ENCODE assay signal across 1 fruit fly cellular context in genomic region chr3L:815234-816200, dm6.
TF ChIP-seq lines count a peak whose summit lies in the region.

No protein-coding gene starts in this region.

TF ChIP-seq in whole organism, embryonic, 481 proteins besides CTCF, POLR2A, EP300 and RAD21 (continued from another document and continues in another):
- TF ChIP-seq CG11093 (GFP tag; IDR thresholded peaks at IDR 0.05; lab: Robert Waterston, UW): peak; percentile 48; the same call in 1 of the 3 replicates
- no peak for TF ChIP-seq stwl (tag; optimal IDR thresholded peaks at IDR 0.05; lab: Kevin White, UChicago)
- TF ChIP-seq Abd-B (GFP tag; optimal IDR thresholded peaks at IDR 0.05; lab: Kevin White, UChicago): no peak
- TF ChIP-seq emc (GFP tag; optimal IDR thresholded peaks at IDR 0.05; lab: Kevin White, UChicago): no peak
- TF ChIP-seq CG1647 (GFP tag; optimal IDR thresholded peaks at IDR 0.05; lab: Kevin White, UChicago): no peak
- no peak for TF ChIP-seq Ets65A (GFP tag; lab: Kevin White, UChicago)
- TF ChIP-seq CG9437 (GFP tag; optimal IDR thresholded peaks at IDR 0.05; lab: Kevin White, UChicago): no peak
- TF ChIP-seq nerfin-2 (GFP tag; IDR thresholded peaks at IDR 0.05; lab: Robert Waterston, UW; ENCODE audit: partially characterized antibody): no peak
- TF ChIP-seq Jarid2 (GFP tag; optimal IDR thresholded peaks at IDR 0.05; lab: Kevin White, UChicago): no peak
- TF ChIP-seq ftz-f1 (GFP tag; optimal IDR thresholded peaks at IDR 0.05; lab: Kevin White, UChicago): no peak
- TF ChIP-seq Dbx (GFP tag; IDR thresholded peaks at IDR 0.05; lab: Robert Waterston, UW): no peak
- TF ChIP-seq H2.0 (GFP tag; IDR thresholded peaks at IDR 0.05; lab: Robert Waterston, UW): peak; percentile 55
- TF ChIP-seq slp2 (GFP tag; optimal IDR thresholded peaks at IDR 0.05; lab: Kevin White, UChicago): no peak
- TF ChIP-seq cwo (GFP tag; optimal IDR thresholded peaks at IDR 0.05; lab: Kevin White, UChicago): no peak
- no peak for TF ChIP-seq scrt (GFP tag; optimal IDR thresholded peaks at IDR 0.05; lab: Kevin White, UChicago)
- no peak for TF ChIP-seq Nf-YB (GFP tag; optimal IDR thresholded peaks at IDR 0.05; lab: Kevin White, UChicago)
- TF ChIP-seq CG18476 (GFP tag; optimal IDR thresholded peaks at IDR 0.05; lab: Kevin White, UChicago): no peak
- TF ChIP-seq vvl (GFP tag; IDR thresholded peaks at IDR 0.05; lab: Robert Waterston, UW): peak; percentile 55
- peak; percentile 87 for TF ChIP-seq D19A (tag; optimal IDR thresholded peaks at IDR 0.05; lab: Kevin White, UChicago)
- TF ChIP-seq CG7271 (tag; optimal IDR thresholded peaks at IDR 0.05; lab: Kevin White, UChicago): no peak
- TF ChIP-seq CG17912 (GFP tag; optimal IDR thresholded peaks at IDR 0.05; lab: Kevin White, UChicago): no peak
- no peak for TF ChIP-seq onecut (GFP tag; IDR thresholded peaks at IDR 0.05; lab: Robert Waterston, UW)
- TF ChIP-seq Adf1 (GFP tag; IDR thresholded peaks at IDR 0.05; lab: Robert Waterston, UW): no peak
- no peak for TF ChIP-seq CG4424 (GFP tag; optimal IDR thresholded peaks at IDR 0.05; lab: Kevin White, UChicago)
- no peak for TF ChIP-seq Atf-2 (GFP tag; optimal IDR thresholded peaks at IDR 0.05; lab: Kevin White, UChicago)
- peak; percentile 26; the same call in 1 of the 2 replicates for TF ChIP-seq MBD-R2 (GFP tag; IDR thresholded peaks at IDR 0.05; lab: Robert Waterston, UW)
- TF ChIP-seq CG14050 (GFP tag; IDR thresholded peaks at IDR 0.05; lab: Robert Waterston, UW): peak; percentile 65
- no peak for TF ChIP-seq zf30C (GFP tag; optimal IDR thresholded peaks at IDR 0.05; lab: Kevin White, UChicago)
- no peak for TF ChIP-seq CG10147 (GFP tag; optimal IDR thresholded peaks at IDR 0.05; lab: Kevin White, UChicago)
- TF ChIP-seq CG15011 (GFP tag; optimal IDR thresholded peaks at IDR 0.05; lab: Kevin White, UChicago): no peak
- TF ChIP-seq sqz (GFP tag; optimal IDR thresholded peaks at IDR 0.05; lab: Kevin White, UChicago): no peak
- no peak for TF ChIP-seq CG14860 (GFP tag; IDR thresholded peaks at IDR 0.05; lab: Robert Waterston, UW; ENCODE audit: partially characterized antibody)
- TF ChIP-seq CG12071 (GFP tag; optimal IDR thresholded peaks at IDR 0.05; lab: Kevin White, UChicago): no peak
- TF ChIP-seq D19B (GFP tag; optimal IDR thresholded peaks at IDR 0.05; lab: Kevin White, UChicago): peak; percentile 1
- peak; percentile 4 for TF ChIP-seq Fer3 (tag; optimal IDR thresholded peaks at IDR 0.05; lab: Kevin White, UChicago)
- peak; percentile 64 for TF ChIP-seq CG17359 (tag; optimal IDR thresholded peaks at IDR 0.05; lab: Kevin White, UChicago)
- TF ChIP-seq CG2202 (tag; optimal IDR thresholded peaks at IDR 0.05; lab: Kevin White, UChicago): no peak
- no peak for TF ChIP-seq CG11085 (GFP tag; IDR thresholded peaks at IDR 0.05; lab: Robert Waterston, UW)
- 0 out of 3 replicates have a peak, but pooled peaks have one; percentile 27 for TF ChIP-seq ase (GFP tag; IDR thresholded peaks at IDR 0.05; lab: Robert Waterston, UW)
- TF ChIP-seq CG14441 (GFP tag; IDR thresholded peaks at IDR 0.05; lab: Robert Waterston, UW): peak; percentile 35; the same call in 1 of the 2 replicates
- peak; percentile 60 for TF ChIP-seq dmrt99B (tag; optimal IDR thresholded peaks at IDR 0.05; lab: Kevin White, UChicago)
- no peak for TF ChIP-seq Sry-δ (GFP tag; optimal IDR thresholded peaks at IDR 0.05; lab: Kevin White, UChicago)
- peak; percentile 15 for TF ChIP-seq CG4328 (GFP tag; optimal IDR thresholded peaks at IDR 0.05; lab: Kevin White, UChicago)
- no peak for TF ChIP-seq Kr (GFP tag; optimal IDR thresholded peaks at IDR 0.05; lab: Kevin White, UChicago)
- TF ChIP-seq pan (optimal IDR thresholded peaks at IDR 0.05; lab: Kevin White, UChicago): no peak
- TF ChIP-seq pan (GFP tag; optimal IDR thresholded peaks at IDR 0.05 in 1 of 2, IDR thresholded peaks at IDR 0.05 in 1 of 2): peak in 1 of 2 experiments; percentile 67
- no peak for TF ChIP-seq prd (optimal IDR thresholded peaks at IDR 0.05; lab: Kevin White, UChicago)
- peak; percentile 64; the same call in 2 of the 3 replicates for TF ChIP-seq prd (GFP tag; IDR thresholded peaks at IDR 0.05; lab: Robert Waterston, UW)
- no peak for TF ChIP-seq jumu (GFP tag; optimal IDR thresholded peaks at IDR 0.05; lab: Kevin White, UChicago)
- peak; percentile 20; the same call in 1 of the 2 replicates for TF ChIP-seq CG11247 (GFP tag; IDR thresholded peaks at IDR 0.05; lab: Robert Waterston, UW)
- TF ChIP-seq hth (optimal IDR thresholded peaks at IDR 0.05; lab: Kevin White, UChicago): no peak
- peak; percentile 49 for TF ChIP-seq Ssrp (tag; optimal IDR thresholded peaks at IDR 0.05; lab: Kevin White, UChicago)
- no peak for TF ChIP-seq tna (GFP tag; IDR thresholded peaks at IDR 0.05; lab: Robert Waterston, UW; ENCODE audit: partially characterized antibody)
- TF ChIP-seq tio (GFP tag; optimal IDR thresholded peaks at IDR 0.05; lab: Kevin White, UChicago): no peak
- TF ChIP-seq sob (GFP tag; IDR thresholded peaks at IDR 0.05; lab: Robert Waterston, UW): peak; percentile 14; the same call in 1 of the 2 replicates
- TF ChIP-seq HmgD (GFP tag; optimal IDR thresholded peaks at IDR 0.05; lab: Kevin White, UChicago): no peak
- TF ChIP-seq z (GFP tag; IDR thresholded peaks at IDR 0.05; lab: Robert Waterston, UW): no peak
- TF ChIP-seq CG8359 (GFP tag; optimal IDR thresholded peaks at IDR 0.05; lab: Kevin White, UChicago; ENCODE audit: borderline replicate concordance): no peak
- TF ChIP-seq pb (GFP tag; optimal IDR thresholded peaks at IDR 0.05; lab: Kevin White, UChicago): no peak
- no peak for TF ChIP-seq gro (GFP tag; optimal IDR thresholded peaks at IDR 0.05; lab: Kevin White, UChicago)
- no peak for TF ChIP-seq CG4404 (GFP tag; IDR thresholded peaks at IDR 0.05; lab: Robert Waterston, UW)
- no peak for TF ChIP-seq CG3065 (GFP tag; optimal IDR thresholded peaks at IDR 0.05; lab: Kevin White, UChicago)
- no peak for TF ChIP-seq pros (GFP tag; optimal IDR thresholded peaks at IDR 0.05; lab: Kevin White, UChicago)
- TF ChIP-seq bab2 (GFP tag; optimal IDR thresholded peaks at IDR 0.05; lab: Kevin White, UChicago): no peak
- no peak for TF ChIP-seq C15 (GFP tag; IDR thresholded peaks at IDR 0.05; lab: Robert Waterston, UW)
- TF ChIP-seq CG7987 (GFP tag; optimal IDR thresholded peaks at IDR 0.05; lab: Kevin White, UChicago): no peak
- no peak for TF ChIP-seq Usf (GFP tag; optimal IDR thresholded peaks at IDR 0.05; lab: Kevin White, UChicago)
- TF ChIP-seq CG6813 (GFP tag; optimal IDR thresholded peaks at IDR 0.05; lab: Kevin White, UChicago): no peak
- TF ChIP-seq CG3281 (GFP tag; optimal IDR thresholded peaks at IDR 0.05; lab: Kevin White, UChicago): no peak
- TF ChIP-seq Ada2b (GFP tag; IDR thresholded peaks at IDR 0.05; lab: Robert Waterston, UW): no peak; the same call in 1 of the 2 replicates
- no peak for TF ChIP-seq repo (GFP tag; optimal IDR thresholded peaks at IDR 0.05; lab: Kevin White, UChicago)
- no peak for TF ChIP-seq abd-A (tag; optimal IDR thresholded peaks at IDR 0.05; lab: Kevin White, UChicago)
- TF ChIP-seq BtbVII (GFP tag; optimal IDR thresholded peaks at IDR 0.05; lab: Kevin White, UChicago): no peak
- TF ChIP-seq CG42726 (GFP tag; IDR thresholded peaks at IDR 0.05; lab: Robert Waterston, UW; ENCODE audit: partially characterized antibody): no peak
- no peak for TF ChIP-seq HHEX (GFP tag; optimal IDR thresholded peaks at IDR 0.05; lab: Kevin White, UChicago)
- TF ChIP-seq row (GFP tag; IDR thresholded peaks at IDR 0.05; lab: Robert Waterston, UW): peak; percentile 74
- TF ChIP-seq CG11695 (GFP tag; IDR thresholded peaks at IDR 0.05; lab: Robert Waterston, UW): peak; percentile 39; the same call in 1 of the 3 replicates
- TF ChIP-seq PHDP (tag; optimal IDR thresholded peaks at IDR 0.05; lab: Kevin White, UChicago): peak; percentile 32
- peak; percentile 32; the same call in 1 of the 3 replicates for TF ChIP-seq Aef1 (GFP tag; IDR thresholded peaks at IDR 0.05; lab: Robert Waterston, UW)
- no peak for TF ChIP-seq pho (GFP tag; optimal IDR thresholded peaks at IDR 0.05; lab: Kevin White, UChicago)
- TF ChIP-seq Sox102F (GFP tag; optimal IDR thresholded peaks at IDR 0.05; lab: Kevin White, UChicago): peak; percentile 64
- TF ChIP-seq CG43689 (GFP tag; IDR thresholded peaks at IDR 0.05; lab: Robert Waterston, UW): no peak
- no peak for TF ChIP-seq insv (GFP tag; optimal IDR thresholded peaks at IDR 0.05; lab: Kevin White, UChicago)
- TF ChIP-seq NFAT (GFP tag; IDR thresholded peaks at IDR 0.05; lab: Robert Waterston, UW): no peak
- TF ChIP-seq Asciz (GFP tag; optimal IDR thresholded peaks at IDR 0.05; lab: Kevin White, UChicago): peak; percentile 58
- no peak for TF ChIP-seq Opbp (GFP tag; IDR thresholded peaks at IDR 0.05; lab: Robert Waterston, UW; ENCODE audit: partially characterized antibody)
- TF ChIP-seq CG31441 (GFP tag; IDR thresholded peaks at IDR 0.05; lab: Robert Waterston, UW): no peak
- peak; percentile 37 for TF ChIP-seq CG12391 (tag; optimal IDR thresholded peaks at IDR 0.05; lab: Kevin White, UChicago)
- no peak for TF ChIP-seq CrebB (tag; optimal IDR thresholded peaks at IDR 0.05; lab: Kevin White, UChicago)
- TF ChIP-seq CG6791 (GFP tag; IDR thresholded peaks at IDR 0.05; lab: Robert Waterston, UW; ENCODE audit: partially characterized antibody): no peak
- TF ChIP-seq CkIIα-i1 (GFP tag; IDR thresholded peaks at IDR 0.05; lab: Robert Waterston, UW): no peak
- no peak for TF ChIP-seq hbn (GFP tag; IDR thresholded peaks at IDR 0.05; lab: Robert Waterston, UW; ENCODE audit: partially characterized antibody)
- TF ChIP-seq Scr (GFP tag; IDR thresholded peaks at IDR 0.05; lab: Robert Waterston, UW; ENCODE audit: partially characterized antibody): no peak
- TF ChIP-seq gcm2 (GFP tag; optimal IDR thresholded peaks at IDR 0.05; lab: Kevin White, UChicago): no peak
- no peak for TF ChIP-seq CG14667 (GFP tag; IDR thresholded peaks at IDR 0.05; lab: Robert Waterston, UW)
- no peak for TF ChIP-seq cad (GFP tag; optimal IDR thresholded peaks at IDR 0.05; lab: Kevin White, UChicago)
- TF ChIP-seq sna (GFP tag; IDR thresholded peaks at IDR 0.05; lab: Robert Waterston, UW; ENCODE audit: partially characterized antibody): no peak
- no peak for TF ChIP-seq Mes4 (GFP tag; optimal IDR thresholded peaks at IDR 0.05; lab: Kevin White, UChicago)
- no peak for TF ChIP-seq Neu2 (GFP tag; optimal IDR thresholded peaks at IDR 0.05; lab: Kevin White, UChicago; ENCODE audit: borderline replicate concordance)
- no peak for TF ChIP-seq CG7745 (tag; optimal IDR thresholded peaks at IDR 0.05; lab: Kevin White, UChicago)
- TF ChIP-seq Deaf1 (tag; optimal IDR thresholded peaks at IDR 0.05; lab: Kevin White, UChicago): no peak
- no peak for TF ChIP-seq wdn (GFP tag; IDR thresholded peaks at IDR 0.05; lab: Robert Waterston, UW)
- no peak for TF ChIP-seq corto (GFP tag; optimal IDR thresholded peaks at IDR 0.05; lab: Kevin White, UChicago)
- 0 out of 3 replicates have a peak, but pooled peaks have one; percentile 18 for TF ChIP-seq Optix (GFP tag; IDR thresholded peaks at IDR 0.05; lab: Robert Waterston, UW)
- peak; percentile 40 for TF ChIP-seq wor (GFP tag; IDR thresholded peaks at IDR 0.05; lab: Robert Waterston, UW)
- TF ChIP-seq mld (GFP tag; IDR thresholded peaks at IDR 0.05; lab: Robert Waterston, UW; ENCODE audit: partially characterized antibody): no peak
- TF ChIP-seq CG11723 (GFP tag; optimal IDR thresholded peaks at IDR 0.05; lab: Kevin White, UChicago): no peak
- no peak for TF ChIP-seq Lim3 (GFP tag; IDR thresholded peaks at IDR 0.05; lab: Robert Waterston, UW)
- no peak for TF ChIP-seq CG13775 (GFP tag; optimal IDR thresholded peaks at IDR 0.05; lab: Kevin White, UChicago)
- no peak for TF ChIP-seq Lpt (GFP tag; optimal IDR thresholded peaks at IDR 0.05; lab: Kevin White, UChicago)
- no peak for TF ChIP-seq NC2α (GFP tag; optimal IDR thresholded peaks at IDR 0.05; lab: Kevin White, UChicago)
- TF ChIP-seq luna (GFP tag; optimal IDR thresholded peaks at IDR 0.05; lab: Kevin White, UChicago): no peak
- no peak for TF ChIP-seq tll (GFP tag; optimal IDR thresholded peaks at IDR 0.05; lab: Kevin White, UChicago)
- no peak for TF ChIP-seq disco-r (GFP tag; optimal IDR thresholded peaks at IDR 0.05; lab: Kevin White, UChicago)
- TF ChIP-seq CG13287 (GFP tag; IDR thresholded peaks at IDR 0.05; lab: Robert Waterston, UW; ENCODE audit: partially characterized antibody): no peak
- peak; percentile 44; the same call in 1 of the 2 replicates for TF ChIP-seq dimm (GFP tag; IDR thresholded peaks at IDR 0.05; lab: Robert Waterston, UW)
- no peak for TF ChIP-seq Mrtf (GFP tag; IDR thresholded peaks at IDR 0.05; lab: Robert Waterston, UW)
- TF ChIP-seq grau (tag; optimal IDR thresholded peaks at IDR 0.05; lab: Kevin White, UChicago): peak; percentile 54
- TF ChIP-seq mam (GFP tag; optimal IDR thresholded peaks at IDR 0.05; lab: Kevin White, UChicago): no peak
- no peak for TF ChIP-seq Stat92E (GFP tag; optimal IDR thresholded peaks at IDR 0.05; lab: Kevin White, UChicago)
- no peak for TF ChIP-seq CG2199 (GFP tag; IDR thresholded peaks at IDR 0.05; lab: Robert Waterston, UW)
- peak; percentile 44 for TF ChIP-seq CG18262 (tag; optimal IDR thresholded peaks at IDR 0.05; lab: Kevin White, UChicago)
- TF ChIP-seq CG1233 (GFP tag; optimal IDR thresholded peaks at IDR 0.05; lab: Kevin White, UChicago): peak; percentile 20
- TF ChIP-seq CG6689 (GFP tag; IDR thresholded peaks at IDR 0.05; lab: Robert Waterston, UW): peak; percentile 49; the same call in 1 of the 2 replicates
- TF ChIP-seq CG5245 (GFP tag; optimal IDR thresholded peaks at IDR 0.05; lab: Kevin White, UChicago): no peak
- no peak for TF ChIP-seq chm (GFP tag; IDR thresholded peaks at IDR 0.05; lab: Robert Waterston, UW)
- TF ChIP-seq Ravus (GFP tag; IDR thresholded peaks at IDR 0.05; lab: Robert Waterston, UW): no peak
- TF ChIP-seq CG31388 (GFP tag; optimal IDR thresholded peaks at IDR 0.05; lab: Kevin White, UChicago): no peak
- TF ChIP-seq Camta (GFP tag; optimal IDR thresholded peaks at IDR 0.05; lab: Kevin White, UChicago): no peak
- no peak for TF ChIP-seq rib (GFP tag; IDR thresholded peaks at IDR 0.05; lab: Robert Waterston, UW)
- TF ChIP-seq CG4282 (GFP tag; optimal IDR thresholded peaks at IDR 0.05; lab: Kevin White, UChicago): no peak
- no peak for TF ChIP-seq Chrac-16 (GFP tag; optimal IDR thresholded peaks at IDR 0.05; lab: Kevin White, UChicago)
- no peak for TF ChIP-seq unc-4 (GFP tag; IDR thresholded peaks at IDR 0.05; lab: Robert Waterston, UW; ENCODE audit: partially characterized antibody)
- TF ChIP-seq Doc2 (GFP tag; IDR thresholded peaks at IDR 0.05; lab: Robert Waterston, UW): no peak
